Worm (Caenorhabditis elegans) whole organism, young adult: ENCODE measurements around the gene B0252.5.

ENCODE experiments used
- B0336.3 ChIP-seq: fragments of 200-800 bp; sonication (Bioruptor generic); IDR thresholded peaks from 2 replicates; pipeline ENCODE4 v1.3.6; 2022; ENCODE audit warnings: missing genetic modification characterization, missing compliant biosample characterization
- C17E4.6 ChIP-seq: fragments of 200-800 bp; sonication (Bioruptor generic); IDR thresholded peaks from 2 replicates; pipeline ENCODE4 v1.3.6; 2022; ENCODE audit warnings: missing genetic modification reagents, missing genetic modification characterization, missing compliant biosample characterization
- D2030.7 ChIP-seq: fragments of 200-800 bp; sonication (Bioruptor generic); IDR thresholded peaks from 2 replicates; pipeline ENCODE4 v1.3.6; 2022; ENCODE audit warnings: missing genetic modification reagents, missing genetic modification characterization, missing compliant biosample characterization
- F10E7.11 ChIP-seq: sonication (generic microtip); optimal IDR thresholded peaks from 2 replicates; lab custom pipeline; 2017; ENCODE audit warnings: mild to moderate bottlenecking, missing genetic modification characterization, moderate library complexity, missing compliant biosample characterization
- F33H1.4 ChIP-seq: fragments of 200-800 bp; sonication (Bioruptor generic); IDR thresholded peaks from 2 replicates; pipeline ENCODE4 v1.3.6; 2022; ENCODE audit warnings: missing genetic modification reagents, missing genetic modification characterization, missing compliant biosample characterization
- F37B4.10 ChIP-seq: fragments of 200-800 bp; sonication (Bioruptor generic); IDR thresholded peaks from 2 replicates; pipeline ENCODE4 v1.3.6; 2022; ENCODE audit warnings: missing genetic modification characterization, missing compliant biosample characterization
- F39B2.1 ChIP-seq: fragments of 200-800 bp; sonication (Bioruptor generic); IDR thresholded peaks from 2 replicates; pipeline ENCODE4 v1.3.6; 2022; ENCODE audit warnings: missing genetic modification reagents, missing genetic modification characterization, missing compliant biosample characterization
- F52B5.7 ChIP-seq: sonication (generic microtip); optimal IDR thresholded peaks from 2 replicates; lab custom pipeline; 2016; ENCODE audit warnings: mild to moderate bottlenecking, missing genetic modification characterization, missing compliant biosample characterization
- Y53G8AR.9 ChIP-seq: fragments of 200-800 bp; sonication (Bioruptor generic); conservative IDR thresholded peaks from 2 replicates; pipeline ENCODE4 v1.3.6; 2022; ENCODE audit warnings: missing genetic modification reagents, missing genetic modification characterization, missing compliant biosample characterization
- Y56A3A.18 ChIP-seq: fragments of 200-800 bp; sonication (Bioruptor generic); IDR thresholded peaks from 2 replicates; pipeline ENCODE4 v1.3.6; 2022; ENCODE audit warnings: missing genetic modification reagents, missing genetic modification characterization, missing compliant biosample characterization
- Y95B8A.8 ChIP-seq: fragments of 200-800 bp; sonication (Bioruptor generic); IDR thresholded peaks from 2 replicates; pipeline ENCODE4 v1.3.6; 2022; ENCODE audit warnings: missing genetic modification reagents, missing genetic modification characterization, missing compliant biosample characterization
- akir-1 ChIP-seq: fragments of 200-800 bp; sonication (Bioruptor generic); optimal IDR thresholded peaks from 2 replicates; lab custom pipeline; 2018; ENCODE audit warnings: mild to moderate bottlenecking, missing genetic modification characterization, moderate library complexity, missing compliant biosample characterization
- aptf-3 ChIP-seq: fragments of 200-800 bp; sonication (Bioruptor generic); IDR thresholded peaks from 2 replicates; pipeline ENCODE4 v1.3.6; 2022; ENCODE audit warnings: missing genetic modification characterization, missing compliant biosample characterization
- atf-7 ChIP-seq: sonication (generic microtip); optimal IDR thresholded peaks from 2 replicates; lab custom pipeline; 2017; ENCODE audit warnings: mild to moderate bottlenecking, missing genetic modification characterization, missing compliant biosample characterization
- attf-3 ChIP-seq: fragments of 200-800 bp; sonication (Bioruptor generic); conservative IDR thresholded peaks from 2 replicates; pipeline ENCODE4 v1.3.6; 2022; ENCODE audit warnings: missing genetic modification reagents, missing genetic modification characterization, missing compliant biosample characterization
- bed-1 ChIP-seq: fragments of 200-800 bp; sonication (Bioruptor generic); IDR thresholded peaks from 2 replicates; pipeline ENCODE4 v1.3.6; 2022; ENCODE audit warnings: missing genetic modification reagents, missing genetic modification characterization, missing compliant biosample characterization
- ccch-3 ChIP-seq: fragments of 200-800 bp; sonication (Bioruptor generic); optimal IDR thresholded peaks from 2 replicates; lab custom pipeline; 2018; ENCODE audit warnings: mild to moderate bottlenecking, missing genetic modification characterization, missing compliant biosample characterization
- cebp-1 ChIP-seq, 2 experiments: fragments of 200-800 bp in 1 of 2; sonication (Bioruptor generic) in 1 of 2; sonication (generic microtip) in 1 of 2; IDR thresholded peaks in 1 of 2; optimal IDR thresholded peaks in 1 of 2; 2 replicates each; pipeline versions ENCODE4 v1.3.6 to Lab custom; 2017 to 2022; ENCODE audit warnings: missing compliant biosample characterization in 2 of 2, missing genetic modification characterization in 2 of 2, mild to moderate bottlenecking in 1 of 2, missing genetic modification reagents in 1 of 2, moderate library complexity in 1 of 2
- ceh-100 ChIP-seq: fragments of 200-800 bp; sonication (Bioruptor generic); IDR thresholded peaks from 2 replicates; pipeline ENCODE4 v1.3.6; 2022; ENCODE audit warnings: missing genetic modification reagents, missing genetic modification characterization, missing compliant biosample characterization
- ceh-27 ChIP-seq: fragments of 200-800 bp; sonication (Bioruptor generic); optimal IDR thresholded peaks from 2 replicates; lab custom pipeline; 2018; ENCODE audit warnings: mild to moderate bottlenecking, missing genetic modification characterization, moderate library complexity, missing compliant biosample characterization
- ceh-79 ChIP-seq: sonication (generic microtip); optimal IDR thresholded peaks from 2 replicates; lab custom pipeline; 2017; ENCODE audit warnings: mild to moderate bottlenecking, missing genetic modification characterization, missing compliant biosample characterization
- chd-7 ChIP-seq: sonication (generic microtip); optimal IDR thresholded peaks from 2 replicates; lab custom pipeline; 2016; ENCODE audit warnings: mild to moderate bottlenecking, missing genetic modification characterization, moderate library complexity, missing compliant biosample characterization
- dpff-1 ChIP-seq: sonication (generic microtip); optimal IDR thresholded peaks from 2 replicates; lab custom pipeline; 2017; ENCODE audit warnings: mild to moderate bottlenecking, missing genetic modification characterization, missing compliant biosample characterization
- efl-1 ChIP-seq: fragments of 150-350 bp; optimal IDR thresholded peaks from 2 replicates; lab custom pipeline; 2014; ENCODE audit warnings: missing biosample characterization, missing genetic modification reagents, missing genetic modification characterization
- egl-18 ChIP-seq: fragments of 200-800 bp; sonication (Bioruptor generic); IDR thresholded peaks from 2 replicates; pipeline ENCODE4 v1.3.6; 2022; ENCODE audit warnings: missing genetic modification reagents, missing genetic modification characterization, missing compliant biosample characterization
- egl-44 ChIP-seq: fragments of 200-800 bp; sonication (Bioruptor generic); IDR thresholded peaks from 2 replicates; pipeline ENCODE4 v1.3.6; 2022; ENCODE audit warnings: missing genetic modification reagents, missing genetic modification characterization, missing compliant biosample characterization
- egrh-3 ChIP-seq: fragments of 200-800 bp; sonication (Bioruptor generic); IDR thresholded peaks from 2 replicates; pipeline ENCODE4 v1.3.6; 2022; ENCODE audit warnings: missing genetic modification reagents, missing genetic modification characterization, missing compliant biosample characterization
- gei-17 ChIP-seq: fragments of 200-800 bp; sonication (Bioruptor generic); optimal IDR thresholded peaks from 2 replicates; lab custom pipeline; 2018; ENCODE audit warnings: mild to moderate bottlenecking, missing genetic modification characterization, missing compliant biosample characterization
- him-1 ChIP-seq: sonication (generic microtip); optimal IDR thresholded peaks from 2 replicates; lab custom pipeline; 2016; ENCODE audit warnings: missing genotype, missing genetic modification reagents, missing genetic modification characterization, missing compliant biosample characterization
- hmg-20 ChIP-seq: fragments of 200-800 bp; sonication (Bioruptor generic); IDR thresholded peaks from 2 replicates; pipeline ENCODE4 v1.3.6; 2022; ENCODE audit warnings: missing genetic modification reagents, missing genetic modification characterization, missing compliant biosample characterization
- hrde-1 ChIP-seq: sonication (generic microtip); optimal IDR thresholded peaks from 2 replicates; lab custom pipeline; 2016; ENCODE audit warnings: missing genetic modification characterization, mild to moderate bottlenecking, missing compliant biosample characterization, moderate library complexity, missing genotype, missing genetic modification reagents, borderline replicate concordance
- hsf-1 ChIP-seq: fragments of 200-800 bp; sonication (Bioruptor generic); IDR thresholded peaks from 2 replicates; pipeline ENCODE4 v1.3.6; 2022; ENCODE audit warnings: missing genetic modification reagents, missing genetic modification characterization, missing compliant biosample characterization
- madf-3 ChIP-seq: fragments of 200-800 bp; sonication (Bioruptor generic); IDR thresholded peaks from 2 replicates; pipeline ENCODE4 v1.3.6; 2022; ENCODE audit warnings: missing genetic modification reagents, missing genetic modification characterization, missing compliant biosample characterization
- mcd-1 ChIP-seq: fragments of 200-800 bp; sonication (Bioruptor generic); IDR thresholded peaks from 2 replicates; pipeline ENCODE4 v1.3.6; 2022; ENCODE audit warnings: missing genetic modification reagents, missing genetic modification characterization, missing compliant biosample characterization
- mel-28 ChIP-seq: sonication (generic microtip); optimal IDR thresholded peaks from 2 replicates; lab custom pipeline; 2016; ENCODE audit warnings: borderline replicate concordance, mild to moderate bottlenecking, missing genetic modification characterization, missing compliant biosample characterization
- mxl-1 ChIP-seq: sonication (generic microtip); optimal IDR thresholded peaks from 2 replicates; lab custom pipeline; 2016; ENCODE audit warnings: missing genetic modification characterization, missing compliant biosample characterization
- nfya-1 ChIP-seq: sonication (generic microtip); optimal IDR thresholded peaks from 2 replicates; lab custom pipeline; 2017; ENCODE audit warnings: antibody characterized with exemption, missing compliant biosample characterization, missing genetic modification characterization, borderline replicate concordance; ENCODE audit not compliant: insufficient read depth
- nfyb-1 ChIP-seq: fragments of 200-800 bp; sonication (Bioruptor generic); IDR thresholded peaks from 2 replicates; pipeline ENCODE4 v1.3.6; 2022; ENCODE audit warnings: missing genetic modification reagents, missing genetic modification characterization, missing compliant biosample characterization
- nhr-27 ChIP-seq: fragments of 200-800 bp; sonication (Bioruptor generic); optimal IDR thresholded peaks from 2 replicates; lab custom pipeline; 2018; ENCODE audit warnings: mild to moderate bottlenecking, missing genetic modification characterization, moderate library complexity, missing compliant biosample characterization
- rcor-1 ChIP-seq: fragments of 200-800 bp; sonication (Bioruptor generic); IDR thresholded peaks from 2 replicates; pipeline ENCODE4 v1.3.6; 2022; ENCODE audit warnings: missing genetic modification reagents, missing genetic modification characterization, missing compliant biosample characterization
- rpc-1 ChIP-seq, 2 experiments: fragments of 150-350 bp in 1 of 2; sonication (generic microtip) in 1 of 2; optimal IDR thresholded peaks; 2 replicates each; lab custom pipeline; 2014 to 2018; ENCODE audit warnings: missing biosample characterization in 1 of 2, missing genetic modification characterization in 1 of 2, missing genetic modification reagents in 1 of 2, missing genotype in 1 of 2
- snpc-3.4 ChIP-seq: sonication (generic microtip); optimal IDR thresholded peaks from 2 replicates; lab custom pipeline; 2017; ENCODE audit warnings: missing genetic modification characterization, mild to moderate bottlenecking, missing compliant biosample characterization, antibody characterized with exemption, moderate library complexity, missing genotype, missing genetic modification reagents
- somi-1 ChIP-seq: fragments of 200-800 bp; sonication (Bioruptor generic); optimal IDR thresholded peaks from 2 replicates; lab custom pipeline; 2018; ENCODE audit warnings: mild to moderate bottlenecking, missing genetic modification characterization, missing compliant biosample characterization
- unc-130 ChIP-seq: sonication (generic microtip); optimal IDR thresholded peaks from 2 replicates; lab custom pipeline; 2016; ENCODE audit warnings: missing genetic modification reagents, missing genetic modification characterization, missing compliant biosample characterization
- zfh-2 ChIP-seq: fragments of 200-800 bp; sonication (Bioruptor generic); conservative IDR thresholded peaks from 2 replicates; pipeline ENCODE4 v1.3.6; 2022; ENCODE audit warnings: missing genetic modification reagents, missing genetic modification characterization, missing compliant biosample characterization
- ztf-22 ChIP-seq: fragments of 200-800 bp; sonication (Bioruptor generic); optimal IDR thresholded peaks from 2 replicates; lab custom pipeline; 2018; ENCODE audit warnings: mild to moderate bottlenecking, missing genetic modification characterization, moderate library complexity, missing compliant biosample characterization
- ztf-25 ChIP-seq: fragments of 200-800 bp; sonication (Bioruptor generic); IDR thresholded peaks from 2 replicates; pipeline ENCODE4 v1.3.6; 2022; ENCODE audit warnings: missing genetic modification reagents, missing genetic modification characterization, missing compliant biosample characterization
- ztf-28 ChIP-seq: fragments of 200-800 bp; sonication (Bioruptor generic); IDR thresholded peaks from 2 replicates; pipeline ENCODE4 v1.3.6; 2022; ENCODE audit warnings: missing genetic modification reagents, missing genetic modification characterization, missing compliant biosample characterization

The B0252.5 gene

ce11 chrII:6891176-6891575 is 27.5 kb downstream of the B0252.5 start (continued):
- peak; percentile 6 for TF ChIP-seq hrde-1 (tag; lab: Kevin White, UChicago)
- no peak for TF ChIP-seq hsf-1
- no peak for TF ChIP-seq D2030.7
- peak; percentile 60 for TF ChIP-seq egrh-3 (GFP tag; lab: Robert Waterston, UW)
- TF ChIP-seq B0336.3 (GFP tag; lab: Robert Waterston, UW), result no peak; the same call in 1 of the 2 replicates
- TF ChIP-seq mxl-1 (tag; lab: Kevin White, UChicago), result peak; percentile 1
- TF ChIP-seq akir-1 (GFP tag; lab: Kevin White, UChicago), result no peak
- no peak for TF ChIP-seq snpc-3.4 (tag; lab: Kevin White, UChicago)
- no peak for TF ChIP-seq efl-1
- no peak for TF ChIP-seq nfya-1 (tag; lab: Kevin White, UChicago)
- TF ChIP-seq nfyb-1, result 0 out of 2 replicates have a peak, but pooled peaks have one; percentile 60
- TF ChIP-seq atf-7 (tag; lab: Kevin White, UChicago), result no peak
- TF ChIP-seq Y56A3A.18 (GFP tag; lab: Robert Waterston, UW), result peak; percentile 67; the same call in 1 of the 2 replicates
- TF ChIP-seq ztf-25, result no peak
- TF ChIP-seq cebp-1 (GFP tag; IDR thresholded peaks at IDR 0.05; lab: Robert Waterston, UW), result no peak
- TF ChIP-seq cebp-1 (tag; optimal IDR thresholded peaks at IDR 0.05; lab: Kevin White, UChicago), result peak; percentile 75
- TF ChIP-seq mel-28 (tag; lab: Kevin White, UChicago), result no peak
- TF ChIP-seq rcor-1 (GFP tag; lab: Robert Waterston, UW), result 0 out of 2 replicates have a peak, but pooled peaks have one; percentile 6
- TF ChIP-seq ccch-3 (GFP tag; lab: Kevin White, UChicago), result no peak
- no peak for TF ChIP-seq aptf-3 (GFP tag; lab: Robert Waterston, UW)
- peak; percentile 91 for TF ChIP-seq zfh-2 (GFP tag; lab: Robert Waterston, UW)
- no peak for TF ChIP-seq bed-1 (GFP tag; lab: Robert Waterston, UW)
- no peak for TF ChIP-seq gei-17
- peak; percentile 30 for TF ChIP-seq somi-1 (GFP tag; lab: Kevin White, UChicago)
- TF ChIP-seq F39B2.1 (GFP tag; lab: Robert Waterston, UW), result no peak
- TF ChIP-seq F37B4.10, result 0 out of 2 replicates have a peak, but pooled peaks have one; percentile 78
- no peak for TF ChIP-seq dpff-1 (tag; lab: Kevin White, UChicago)
- TF ChIP-seq egl-18 (GFP tag; lab: Robert Waterston, UW), result no peak
- no peak for TF ChIP-seq ceh-100
- peak; percentile 63; the same call in 1 of the 2 replicates for TF ChIP-seq Y53G8AR.9 (GFP tag; lab: Robert Waterston, UW)
- no peak for TF ChIP-seq ztf-28 (GFP tag; lab: Robert Waterston, UW)
- TF ChIP-seq rpc-1 (optimal IDR thresholded peaks at IDR 0.05; lab: Kevin White, UChicago), result no peak
- TF ChIP-seq rpc-1 (tag; optimal IDR thresholded peaks at IDR 0.05; lab: Kevin White, UChicago), result no peak
- no peak for TF ChIP-seq F52B5.7 (tag; lab: Kevin White, UChicago)
- TF ChIP-seq ceh-79, result no peak
- no peak for TF ChIP-seq madf-3 (GFP tag; lab: Robert Waterston, UW)
- no peak for TF ChIP-seq attf-3 (GFP tag; lab: Robert Waterston, UW)
- no peak for TF ChIP-seq F10E7.11 (tag; lab: Kevin White, UChicago)
- TF ChIP-seq unc-130, result no peak
- TF ChIP-seq mcd-1, result peak; percentile 35; the same call in 1 of the 2 replicates
- no peak for TF ChIP-seq him-1
- no peak for TF ChIP-seq ceh-27 (GFP tag; lab: Kevin White, UChicago)
- TF ChIP-seq chd-7 (tag; lab: Kevin White, UChicago), result peak; percentile 68
- TF ChIP-seq ztf-22 (GFP tag; lab: Kevin White, UChicago), result no peak
- TF ChIP-seq Y95B8A.8 (GFP tag; lab: Robert Waterston, UW), result no peak
- peak; percentile 80 for TF ChIP-seq egl-44 (GFP tag; lab: Robert Waterston, UW)
- no peak for TF ChIP-seq C17E4.6
- TF ChIP-seq hmg-20, result 0 out of 2 replicates have a peak, but pooled peaks have one; percentile 15
- TF ChIP-seq F33H1.4, result no peak
- no peak for TF ChIP-seq nhr-27 (tag; lab: Kevin White, UChicago)
